Worm (Caenorhabditis elegans) whole organism, midembryonic: ENCODE results near the gene cutl-2.

ENCODE experiments used
- flt-1 ChIP-seq: fragments of 200-800 bp; sonication (Bioruptor generic); IDR thresholded peaks from 2 replicates; pipeline ENCODE4 v1.3.6; 2022; ENCODE audit warnings: missing genetic modification characterization, missing compliant biosample characterization
- ref-1 ChIP-seq: fragments of 200-800 bp; sonication (Bioruptor generic); conservative IDR thresholded peaks from 2 replicates; pipeline ENCODE4 v1.3.6; 2022; ENCODE audit warnings: missing genetic modification reagents, missing genetic modification characterization, missing compliant biosample characterization

DNA sequence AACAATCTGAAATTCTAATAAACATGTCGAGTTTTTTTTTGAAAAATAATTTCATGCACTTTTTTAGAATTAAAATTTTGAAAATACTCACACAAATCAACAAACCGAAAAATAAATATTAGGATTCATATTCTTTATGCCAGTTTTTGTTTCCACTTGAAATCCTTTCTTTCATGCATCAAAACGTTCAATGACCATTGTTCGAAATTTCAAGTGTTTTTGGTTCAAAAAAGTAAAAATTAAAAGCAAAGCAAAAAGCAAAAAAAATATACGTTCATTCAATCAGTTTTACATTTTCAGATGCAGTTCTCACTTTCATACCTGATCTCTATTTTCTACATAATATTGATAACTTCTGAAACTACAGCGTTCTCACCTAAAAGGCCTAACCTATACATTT is 29.3 kb upstream of the cutl-2 start, which contains the start of gene ZK1321.1:
- TF ChIP-seq ref-1 (no peak), flt-1 (GFP tag; lab: Robert Waterston, UW) (no peak)
